Worm (Caenorhabditis elegans): ENCODE results near the gene fbxa-135.

DNA sequence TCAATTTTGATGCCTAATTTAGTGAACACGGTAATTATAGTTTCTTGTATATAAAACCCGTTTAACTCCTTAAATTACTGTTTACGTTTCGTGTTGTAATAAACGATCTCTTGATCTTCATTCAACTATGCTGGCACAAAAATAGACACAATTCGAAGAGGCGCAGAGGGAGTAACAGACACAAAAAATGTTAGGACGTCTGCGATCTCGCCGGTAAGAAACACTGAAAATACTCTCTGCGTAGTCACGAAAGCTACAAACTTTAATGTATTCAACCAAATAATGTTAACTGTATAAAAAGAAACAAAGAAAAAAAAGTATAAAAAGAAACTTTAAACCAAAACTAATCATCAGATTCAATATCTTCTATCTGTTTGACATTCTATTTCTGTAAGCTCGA lies 21.2 kb upstream of the fbxa-135 start, which contains the start of gene dhs-23:
- no peak for TF ChIP-seq ceh-36 (tag; optimal IDR thresholded peaks at IDR 0.05)
- TF ChIP-seq ama-1 (optimal IDR thresholded peaks at IDR 0.05), result no peak
- no peak for TF ChIP-seq ets-7 (tag; optimal IDR thresholded peaks at IDR 0.05)
- TF ChIP-seq sea-1 (GFP tag; conservative IDR thresholded peaks at IDR 0.05), result no peak

Measured in whole organism, early embryonic.